Fruit fly (Drosophila melanogaster): ENCODE measurements around the gene MetRS-m.

The MetRS-m gene

dm6 chr3R:14308801-14309217 is 49.0 kb upstream of the MetRS-m start, which contains the start of gene Polr2I (continued):
- TF ChIP-seq crc (GFP tag; optimal IDR thresholded peaks at IDR 0.05), result no peak
- TF ChIP-seq tgo (GFP tag; IDR thresholded peaks at IDR 0.05), result peak; percentile 37; the same call in 2 of the 3 replicates
- peak; percentile 21 for TF ChIP-seq CG10431 (GFP tag; optimal IDR thresholded peaks at IDR 0.05)
- no peak for TF ChIP-seq Sry-δ (GFP tag; optimal IDR thresholded peaks at IDR 0.05)
- TF ChIP-seq ara (GFP tag; IDR thresholded peaks at IDR 0.05), result no peak
- no peak for TF ChIP-seq CG7963 (GFP tag; IDR thresholded peaks at IDR 0.05; ENCODE audit: partially characterized antibody)
- TF ChIP-seq CG8924 (tag; optimal IDR thresholded peaks at IDR 0.05), result peak; percentile 45
- no peak for TF ChIP-seq NC2β (GFP tag; optimal IDR thresholded peaks at IDR 0.05)
- no peak for TF ChIP-seq CG11398 (GFP tag; optimal IDR thresholded peaks at IDR 0.05)
- peak; percentile 48 for TF ChIP-seq CG4424 (GFP tag; optimal IDR thresholded peaks at IDR 0.05)
- peak; percentile 18 for TF ChIP-seq CG8388 (GFP tag; optimal IDR thresholded peaks at IDR 0.05)
- TF ChIP-seq CG17385 (GFP tag; optimal IDR thresholded peaks at IDR 0.05), result peak; percentile 27
- TF ChIP-seq salm (tag; optimal IDR thresholded peaks at IDR 0.05), result no peak
- peak; percentile 29 for TF ChIP-seq CG30020 (tag; optimal IDR thresholded peaks at IDR 0.05)
- no peak for TF ChIP-seq CG5180 (GFP tag; optimal IDR thresholded peaks at IDR 0.05)
- TF ChIP-seq knrl (GFP tag; IDR thresholded peaks at IDR 0.05; ENCODE audit: partially characterized antibody), result no peak
- TF ChIP-seq az2 (GFP tag; optimal IDR thresholded peaks at IDR 0.05), result peak; percentile 37
- TF ChIP-seq CG4404 (GFP tag; IDR thresholded peaks at IDR 0.05), result 0 out of 2 replicates have a peak, but pooled peaks have one; percentile 14
- TF ChIP-seq CG11504 (tag; optimal IDR thresholded peaks at IDR 0.05), result no peak
- TF ChIP-seq mirr (GFP tag; optimal IDR thresholded peaks at IDR 0.05), result no peak
- TF ChIP-seq Six4 (GFP tag; optimal IDR thresholded peaks at IDR 0.05), result no peak
- peak; percentile 53 for TF ChIP-seq Xbp1 (GFP tag; optimal IDR thresholded peaks at IDR 0.05)
- TF ChIP-seq eyg (GFP tag; optimal IDR thresholded peaks at IDR 0.05), result no peak
- no peak for TF ChIP-seq CG8765 (GFP tag; IDR thresholded peaks at IDR 0.05)
- no peak; the same call in 1 of the 2 replicates for TF ChIP-seq CG10366 (GFP tag; IDR thresholded peaks at IDR 0.05)
- TF ChIP-seq H2.0 (GFP tag; IDR thresholded peaks at IDR 0.05), result peak; percentile 20; the same call in 1 of the 2 replicates
- TF ChIP-seq oc (tag; optimal IDR thresholded peaks at IDR 0.05), result no peak
- TF ChIP-seq sug (tag; optimal IDR thresholded peaks at IDR 0.05), result peak; percentile 34
- peak; percentile 21 for TF ChIP-seq Dp (GFP tag; optimal IDR thresholded peaks at IDR 0.05)
- 0 out of 4 replicates have a peak, but pooled peaks have one; percentile 23 for TF ChIP-seq chinmo (GFP tag; IDR thresholded peaks at IDR 0.05; ENCODE audit: partially characterized antibody)
- TF ChIP-seq dati (GFP tag; IDR thresholded peaks at IDR 0.05), result no peak
- TF ChIP-seq Hr3 (GFP tag; optimal IDR thresholded peaks at IDR 0.05), result peak; percentile 54
- TF ChIP-seq CG2129 (GFP tag; IDR thresholded peaks at IDR 0.05; ENCODE audit: partially characterized antibody), result no peak
- no peak for TF ChIP-seq rib (GFP tag; IDR thresholded peaks at IDR 0.05)
- TF ChIP-seq YL-1 (GFP tag; optimal IDR thresholded peaks at IDR 0.05), result no peak
- no peak for TF ChIP-seq toy (GFP tag; IDR thresholded peaks at IDR 0.05)
- TF ChIP-seq pan (optimal IDR thresholded peaks at IDR 0.05), result no peak
- TF ChIP-seq pan (GFP tag; optimal IDR thresholded peaks at IDR 0.05 in 1 of 2, IDR thresholded peaks at IDR 0.05 in 1 of 2), result peak in 1 of 2 experiments; percentile 27
- TF ChIP-seq Xrp1 (GFP tag; IDR thresholded peaks at IDR 0.05), result peak; percentile 26; the same call in 1 of the 2 replicates
- no peak for TF ChIP-seq CG15479 (GFP tag; optimal IDR thresholded peaks at IDR 0.05)
- peak; percentile 42 for TF ChIP-seq CG6689 (GFP tag; IDR thresholded peaks at IDR 0.05)
- TF ChIP-seq HLH3B (GFP tag; IDR thresholded peaks at IDR 0.05), result no peak
- no peak for TF ChIP-seq CG6254 (GFP tag; optimal IDR thresholded peaks at IDR 0.05)
- no peak for TF ChIP-seq CG4328 (GFP tag; optimal IDR thresholded peaks at IDR 0.05)
- TF ChIP-seq CG12299 (tag; optimal IDR thresholded peaks at IDR 0.05), result no peak
- no peak for TF ChIP-seq unc-4 (GFP tag; IDR thresholded peaks at IDR 0.05; ENCODE audit: partially characterized antibody)
- no peak for TF ChIP-seq ato (GFP tag; IDR thresholded peaks at IDR 0.05; ENCODE audit: partially characterized antibody)
- peak; percentile 50 for TF ChIP-seq bcd (GFP tag; optimal IDR thresholded peaks at IDR 0.05)
- peak; percentile 17 for TF ChIP-seq unpg (GFP tag; optimal IDR thresholded peaks at IDR 0.05)
- TF ChIP-seq CG4707 (GFP tag; optimal IDR thresholded peaks at IDR 0.05), result no peak
- no peak for TF ChIP-seq grn (GFP tag; optimal IDR thresholded peaks at IDR 0.05)

Data from whole organism, embryonic.